Worm (Caenorhabditis elegans): ENCODE measurements around the gene Y41G9A.17.
A peak's percentile ranks its signal among the peaks of the same experiment; 100 is the strongest.

Y41G9A.17 gene

DNA sequence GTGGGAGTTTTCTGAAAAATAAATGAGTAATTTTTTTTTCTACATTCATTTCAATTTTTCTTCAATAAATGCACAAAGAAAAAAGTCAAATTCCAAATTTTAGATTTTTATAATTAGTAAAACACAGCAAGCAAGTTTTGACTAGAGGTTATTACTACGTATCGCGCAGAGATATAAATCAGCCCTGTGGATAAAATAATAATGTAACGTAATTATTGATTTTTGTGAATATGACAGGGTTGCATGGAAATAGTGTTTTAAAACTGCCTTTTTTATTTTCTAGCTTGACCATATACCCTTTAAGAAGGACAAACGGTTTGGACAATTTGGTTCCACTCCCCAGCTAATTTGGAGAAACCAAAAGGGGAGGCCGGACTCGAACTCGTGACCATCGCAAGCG, 3.2 kb downstream of the Y41G9A.17 start:
- TF ChIP-seq bed-2 (GFP tag; IDR thresholded peaks at IDR 0.05), result no peak
- TF ChIP-seq nfya-1 (tag; optimal IDR thresholded peaks at IDR 0.05; ENCODE audit: borderline replicate concordance, insufficient read depth), result no peak
- TF ChIP-seq gei-17 (GFP tag; optimal IDR thresholded peaks at IDR 0.05), result no peak
- no peak for TF ChIP-seq let-607 (tag; optimal IDR thresholded peaks at IDR 0.05)
- TF ChIP-seq aptf-3 (GFP tag; IDR thresholded peaks at IDR 0.05), result no peak
- no peak for TF ChIP-seq ztf-3 (GFP tag; optimal IDR thresholded peaks at IDR 0.05)

DNA sequence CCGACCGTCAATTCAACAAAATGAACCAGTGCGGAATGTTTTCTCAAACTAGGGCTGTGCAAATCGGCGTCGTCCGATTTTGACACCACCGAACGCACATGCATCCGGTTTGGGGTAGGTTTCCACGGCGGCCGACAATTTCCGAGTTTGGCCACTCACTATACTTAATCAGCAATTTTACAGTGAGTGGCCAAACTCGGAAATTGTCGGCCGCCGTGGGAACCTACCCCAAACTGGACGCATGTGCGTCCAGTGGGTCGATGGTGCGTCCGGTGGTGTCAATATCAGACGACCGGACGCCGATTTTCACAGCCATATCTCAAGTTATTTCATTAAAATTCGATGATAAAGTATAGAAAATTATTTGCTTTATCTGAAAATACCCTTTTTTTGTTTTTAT, 9.4 kb downstream of the Y41G9A.17 start:
- TF ChIP-seq aptf-2 (GFP tag; conservative IDR thresholded peaks at IDR 0.05), result no peak
- no peak for TF ChIP-seq snpc-4 (GFP tag; optimal IDR thresholded peaks at IDR 0.05)
- TF ChIP-seq snpc-4 (tag; optimal IDR thresholded peaks at IDR 0.05), result peak in 2 of 4 experiments; percentile 54 to 80

DNA sequence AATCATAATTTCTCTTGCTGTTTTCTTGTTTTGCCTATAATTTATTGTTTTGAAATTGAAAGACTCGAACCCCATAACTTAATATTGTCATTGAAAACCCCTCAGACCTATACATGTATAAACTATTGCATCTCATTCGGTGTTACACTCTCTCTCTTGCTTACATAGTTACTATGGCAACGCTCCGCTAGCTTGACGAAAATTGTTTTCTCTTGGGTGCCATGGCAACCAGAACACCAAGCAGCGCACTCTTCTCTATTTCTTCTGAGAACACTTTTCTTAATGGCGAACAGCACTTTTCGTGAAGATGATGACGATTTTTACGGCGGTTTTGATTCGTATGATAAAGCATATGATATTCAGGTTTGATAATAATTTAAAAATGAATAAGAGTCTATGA, 15.6 kb downstream of the Y41G9A.17 start, which contains the start of gene osm-5:
Gene osm-5 (plus strand): TSS at position 268 of the 400 bp plus-strand sequence.
- no peak for TF ChIP-seq tlf-1 (GFP tag; optimal IDR thresholded peaks at IDR 0.05)
- TF ChIP-seq B0336.3 (GFP tag; IDR thresholded peaks at IDR 0.05), result no peak
- TF ChIP-seq gei-17 (GFP tag; optimal IDR thresholded peaks at IDR 0.05), result no peak
- TF ChIP-seq xnd-1 (tag; optimal IDR thresholded peaks at IDR 0.05), result no peak
- no peak for TF ChIP-seq nhr-90 (tag; optimal IDR thresholded peaks at IDR 0.05)
- no peak for TF ChIP-seq cebp-2 (GFP tag; IDR thresholded peaks at IDR 0.05)
- TF ChIP-seq F49E8.2 (tag; optimal IDR thresholded peaks at IDR 0.05; ENCODE audit: insufficient read depth), result no peak
- no peak for TF ChIP-seq egrh-3 (GFP tag; IDR thresholded peaks at IDR 0.05)
- no peak for TF ChIP-seq akir-1 (GFP tag; optimal IDR thresholded peaks at IDR 0.05)
- no peak for TF ChIP-seq ama-1 (optimal IDR thresholded peaks at IDR 0.05)
- no peak for TF ChIP-seq ama-1 (GFP tag; optimal IDR thresholded peaks at IDR 0.05)
- TF ChIP-seq hrde-1 (tag; optimal IDR thresholded peaks at IDR 0.05; ENCODE audit: borderline replicate concordance), result no peak
- no peak for TF ChIP-seq F23B12.7 (tag; optimal IDR thresholded peaks at IDR 0.05; ENCODE audit: insufficient read depth)
- TF ChIP-seq attf-3 (GFP tag; conservative IDR thresholded peaks at IDR 0.05), result no peak
- TF ChIP-seq athp-1 (tag; optimal IDR thresholded peaks at IDR 0.05), result no peak
- TF ChIP-seq nhr-120 (GFP tag; IDR thresholded peaks at IDR 0.05), result no peak

DNA sequence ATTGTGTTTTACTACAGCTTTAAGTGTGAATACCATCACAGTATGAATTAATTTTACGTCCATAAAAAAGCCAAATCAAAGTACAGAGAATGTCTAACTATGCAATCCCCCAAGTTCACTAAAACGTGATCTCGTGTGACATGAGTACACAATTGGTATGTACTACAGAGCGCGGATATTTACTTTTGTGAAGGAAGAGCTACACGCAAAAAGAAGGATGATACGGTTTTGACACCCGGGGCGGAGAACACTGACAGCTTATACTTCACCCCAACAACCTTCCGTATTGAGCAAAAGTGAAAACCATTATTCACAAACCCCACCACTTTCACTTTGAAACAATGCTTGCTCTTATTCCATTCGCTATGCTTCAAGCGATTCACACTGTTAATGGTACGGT, 17.8 kb downstream of the Y41G9A.17 start, which contains the start of gene nspg-5:
Gene nspg-5 (plus strand): TSS at position 301 of the 400 bp plus-strand sequence.
- no peak for TF ChIP-seq somi-1 (GFP tag; optimal IDR thresholded peaks at IDR 0.05)
- no peak for TF ChIP-seq nhr-80 (tag; optimal IDR thresholded peaks at IDR 0.05)

DNA sequence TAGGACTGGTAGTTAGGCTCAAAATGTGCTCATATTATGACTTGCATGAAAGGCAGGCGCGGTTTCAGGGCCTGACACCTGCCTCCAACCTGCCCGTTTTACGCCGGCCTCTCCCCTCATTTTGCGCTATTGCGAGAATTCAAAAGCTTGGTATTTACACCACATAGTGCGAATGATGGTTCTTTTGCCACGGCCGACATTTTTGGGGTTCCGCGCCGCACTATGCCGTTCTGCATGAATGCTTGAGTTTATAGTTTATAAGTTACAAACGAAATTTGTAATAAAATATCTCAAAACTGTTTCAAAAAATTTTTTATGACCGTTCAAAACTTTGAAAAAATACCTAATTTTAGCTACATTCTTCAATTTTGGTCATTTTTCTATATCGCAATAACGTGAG, 21.5 kb downstream of the Y41G9A.17 start:
- no peak for TF ChIP-seq rcor-1 (GFP tag; IDR thresholded peaks at IDR 0.05)
- no peak for TF ChIP-seq F23B12.7 (tag; optimal IDR thresholded peaks at IDR 0.05; ENCODE audit: insufficient read depth)
- TF ChIP-seq snpc-4 (GFP tag; optimal IDR thresholded peaks at IDR 0.05), result no peak
- peak in 2 of 4 experiments; percentile 55 to 68 for TF ChIP-seq snpc-4 (tag; optimal IDR thresholded peaks at IDR 0.05)
- TF ChIP-seq ztf-3 (GFP tag; optimal IDR thresholded peaks at IDR 0.05), result no peak

DNA sequence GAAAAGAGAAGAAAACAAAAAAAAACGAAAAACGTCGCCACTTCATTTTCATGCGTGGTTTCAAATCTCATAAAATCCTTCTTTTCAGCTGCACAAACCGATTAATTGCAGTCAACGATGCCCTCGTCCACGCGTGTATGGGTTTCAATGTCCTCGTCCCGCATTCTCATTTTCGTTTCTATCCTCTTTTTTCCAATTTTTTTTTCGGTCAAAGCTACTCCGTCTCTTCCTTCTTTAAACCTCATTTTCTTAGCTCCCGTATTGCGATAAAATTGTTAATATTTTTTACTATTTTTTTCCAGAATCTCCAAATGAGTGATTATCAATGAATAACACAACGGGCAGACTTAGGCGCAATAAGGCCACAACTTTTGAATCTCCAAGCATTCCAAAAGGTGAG, 23.4 kb downstream of the Y41G9A.17 start, which contains the start of gene aakg-3:
Gene aakg-3 (plus strand): TSS at position 301 of the 400 bp plus-strand sequence.
- no peak for TF ChIP-seq F23B12.7 (tag; optimal IDR thresholded peaks at IDR 0.05; ENCODE audit: insufficient read depth)
- no peak for TF ChIP-seq rpc-1 (optimal IDR thresholded peaks at IDR 0.05)
- no peak for TF ChIP-seq rpc-1 (tag; optimal IDR thresholded peaks at IDR 0.05)
- TF ChIP-seq ceh-100 (GFP tag; IDR thresholded peaks at IDR 0.05), result no peak
- no peak for TF ChIP-seq nhr-179 (tag; optimal IDR thresholded peaks at IDR 0.05)
- TF ChIP-seq ztf-26 (tag; optimal IDR thresholded peaks at IDR 0.05), result no peak
- TF ChIP-seq F37B4.10 (GFP tag; IDR thresholded peaks at IDR 0.05), result no peak
- TF ChIP-seq B0261.1 (tag; optimal IDR thresholded peaks at IDR 0.05), result no peak
- TF ChIP-seq egl-18 (GFP tag; IDR thresholded peaks at IDR 0.05), result no peak
- no peak for TF ChIP-seq efl-1 (GFP tag; optimal IDR thresholded peaks at IDR 0.05)
- no peak for TF ChIP-seq rec-8 (tag; optimal IDR thresholded peaks at IDR 0.05)
- no peak for TF ChIP-seq nhr-90 (tag; optimal IDR thresholded peaks at IDR 0.05)
- no peak for TF ChIP-seq cebp-1 (GFP tag; IDR thresholded peaks at IDR 0.05)
- no peak for TF ChIP-seq cebp-1 (tag; optimal IDR thresholded peaks at IDR 0.05)
- no peak for TF ChIP-seq ztf-6 (GFP tag; IDR thresholded peaks at IDR 0.05)
- TF ChIP-seq rcor-1 (GFP tag; IDR thresholded peaks at IDR 0.05), result no peak
- no peak for TF ChIP-seq unc-62 (GFP tag; optimal IDR thresholded peaks at IDR 0.05)
- TF ChIP-seq ccch-3 (GFP tag; optimal IDR thresholded peaks at IDR 0.05), result no peak

Measured in whole organism, young adult.